Fruit fly (Drosophila melanogaster) whole organism, prepupa: ENCODE measurements around the gene Sarm.

Source experiments
- Blimp-1 ChIP-seq: fragments of 200-800 bp; sonication (Bioruptor generic); optimal IDR thresholded peaks from 3 replicates; lab custom pipeline; 2017; ENCODE audit warnings: missing biosample characterization, missing genetic modification characterization, mild to moderate bottlenecking, moderate library complexity, missing genetic modification reagents
- CG11294 ChIP-seq: fragments of 200-800 bp; sonication (Bioruptor generic); IDR thresholded peaks from 2 replicates; pipeline ENCODE4 v1.3.6; 2022; ENCODE audit warnings: missing biosample characterization, missing genetic modification characterization
- svp ChIP-seq: fragments of 200-800 bp; sonication (Bioruptor generic); peaks from one replicate; lab custom pipeline; 2016; ENCODE audit warnings: missing biosample characterization, missing genetic modification characterization

DNA sequence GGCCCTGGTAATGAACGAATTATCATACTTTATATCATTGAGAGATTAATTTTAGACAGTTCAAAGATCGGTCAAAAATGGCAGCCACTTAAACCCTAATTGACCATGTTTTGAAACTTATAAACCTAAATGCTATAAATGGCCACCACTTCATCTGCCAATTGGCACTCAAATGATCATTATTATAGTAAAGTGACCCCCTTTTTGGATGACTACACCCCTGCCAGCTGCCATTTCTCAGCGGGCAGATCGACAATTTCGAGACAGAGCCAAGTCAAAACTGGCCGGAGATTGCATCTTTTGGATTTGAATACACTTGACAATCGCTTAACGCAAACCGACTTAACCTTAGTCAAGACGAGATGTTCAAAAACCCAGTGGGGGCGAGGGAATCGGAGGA is 92.5 kb downstream of the Sarm start:
- no peak for TF ChIP-seq CG11294 (GFP tag; lab: Robert Waterston, UW)
- TF ChIP-seq svp (GFP tag; lab: Kevin White, UChicago): peak; percentile 75
- no peak for TF ChIP-seq Blimp-1 (GFP tag; lab: Kevin White, UChicago)
